Fruit fly (Drosophila melanogaster) whole organism, embryonic: ENCODE measurements around the gene fliI.
A peak's percentile ranks its signal among the peaks of the same experiment; 100 is the strongest.

ENCODE experiments used
- CG10431 ChIP-seq: fragments of 200-800 bp; sonication (Bioruptor generic); optimal IDR thresholded peaks from 3 replicates; lab custom pipeline; 2018; ENCODE audit warnings: missing biosample characterization, mild to moderate bottlenecking, missing genetic modification characterization
- CG11504 ChIP-seq: fragments of 200-800 bp; sonication (Bioruptor generic); optimal IDR thresholded peaks from 3 replicates; lab custom pipeline; 2019; ENCODE audit warnings: missing biosample characterization, mild to moderate bottlenecking, missing genetic modification characterization, moderate library complexity
- CG12104 ChIP-seq: fragments of 200-800 bp; sonication (Bioruptor generic); optimal IDR thresholded peaks from 3 replicates; lab custom pipeline; 2016; ENCODE audit warnings: missing biosample characterization, missing genetic modification characterization
- CG12236 ChIP-seq: fragments of 200-800 bp; sonication (Bioruptor generic); optimal IDR thresholded peaks from 2 replicates; lab custom pipeline; 2016; ENCODE audit warnings: missing biosample characterization, missing genetic modification characterization
- CG14667 ChIP-seq: fragments of 200-800 bp; sonication (Bioruptor generic); IDR thresholded peaks from 2 replicates; pipeline ENCODE4 v1.3.6; 2022; ENCODE audit warnings: missing biosample characterization, missing genetic modification characterization
- CG15011 ChIP-seq: fragments of 200-800 bp; sonication (Bioruptor generic); optimal IDR thresholded peaks from 3 replicates; lab custom pipeline; 2018; ENCODE audit warnings: missing biosample characterization, mild to moderate bottlenecking, missing genetic modification characterization
- CG15696 ChIP-seq: fragments of 200-800 bp; sonication (Bioruptor generic); optimal IDR thresholded peaks from 2 replicates; lab custom pipeline; 2019; ENCODE audit warnings: missing biosample characterization, mild to moderate bottlenecking, missing genetic modification characterization, moderate library complexity
- CG1602 ChIP-seq: fragments of 200-800 bp; sonication (Bioruptor generic); optimal IDR thresholded peaks from 3 replicates; lab custom pipeline; 2016; ENCODE audit warnings: missing biosample characterization, missing genetic modification characterization
- CG17328 ChIP-seq: fragments of 200-800 bp; sonication (Bioruptor generic); IDR thresholded peaks from 2 replicates; pipeline ENCODE4 v1.3.6; 2022; ENCODE audit warnings: missing biosample characterization, missing genetic modification characterization
- CG18476 ChIP-seq: fragments of 200-800 bp; sonication (Bioruptor generic); optimal IDR thresholded peaks from 2 replicates; lab custom pipeline; 2016; ENCODE audit warnings: missing biosample characterization, mild to moderate bottlenecking, missing genetic modification characterization
- CG18764 ChIP-seq: fragments of 200-800 bp; sonication (Bioruptor generic); optimal IDR thresholded peaks from 3 replicates; lab custom pipeline; 2016; ENCODE audit warnings: missing biosample characterization, missing genetic modification characterization
- CG2116 ChIP-seq: fragments of 200-800 bp; sonication (Bioruptor generic); optimal IDR thresholded peaks from 3 replicates; lab custom pipeline; 2018; ENCODE audit warnings: missing biosample characterization, mild to moderate bottlenecking, missing genetic modification characterization
- CG2129 ChIP-seq: fragments of 200-800 bp; sonication (Bioruptor generic); IDR thresholded peaks from 2 replicates; pipeline ENCODE4 v1.3.6; 2022; ENCODE audit warnings: missing biosample characterization, missing genetic modification characterization; ENCODE audit not compliant: partially characterized antibody
- CG30403 ChIP-seq: fragments of 200-800 bp; sonication (Bioruptor generic); optimal IDR thresholded peaks from 3 replicates; lab custom pipeline; 2016; ENCODE audit warnings: missing biosample characterization, missing genetic modification characterization
- CG3995 ChIP-seq: fragments of 200-800 bp; sonication (Bioruptor generic); optimal IDR thresholded peaks from 3 replicates; lab custom pipeline; 2016; ENCODE audit warnings: missing biosample characterization, missing genetic modification characterization
- CG6765 ChIP-seq: fragments of 200-800 bp; sonication (Bioruptor generic); optimal IDR thresholded peaks from 3 replicates; lab custom pipeline; 2017; ENCODE audit warnings: missing biosample characterization, mild to moderate bottlenecking, missing genetic modification characterization
- CG7372 ChIP-seq: fragments of 200-800 bp; sonication (Bioruptor generic); IDR thresholded peaks from 2 replicates; pipeline ENCODE4 v1.3.6; 2022; ENCODE audit warnings: missing biosample characterization, missing genetic modification characterization
- CG7839 ChIP-seq: fragments of 200-800 bp; sonication (Bioruptor generic); optimal IDR thresholded peaks from 3 replicates; lab custom pipeline; 2018; ENCODE audit warnings: missing biosample characterization, mild to moderate bottlenecking, missing genetic modification characterization, moderate library complexity
- CG9437 ChIP-seq: fragments of 200-800 bp; sonication (Bioruptor generic); optimal IDR thresholded peaks from 2 replicates; lab custom pipeline; 2018; ENCODE audit warnings: missing biosample characterization, mild to moderate bottlenecking, missing genetic modification characterization
- CG9609 ChIP-seq: fragments of 200-800 bp; sonication (Bioruptor generic); optimal IDR thresholded peaks from 3 replicates; lab custom pipeline; 2016; ENCODE audit warnings: missing biosample characterization, missing genetic modification characterization
- D ChIP-seq, 2 experiments: fragments of 200-800 bp in 1 of 2; fragments of >200 bp in 1 of 2; sonication (Bioruptor generic) in 1 of 2; optimal IDR thresholded peaks; 2 replicates in 1 of 2; 3 replicates in 1 of 2; lab custom pipeline; 2017; ENCODE audit warnings: mild to moderate bottlenecking in 1 of 2, missing biosample characterization in 1 of 2, missing genetic modification characterization in 1 of 2, missing genetic modification reagents in 1 of 2
- Deaf1 ChIP-seq: fragments of 200-800 bp; optimal IDR thresholded peaks from 3 replicates; lab custom pipeline; 2019; ENCODE audit warnings: missing biosample characterization, mild to moderate bottlenecking, missing genetic modification characterization, moderate library complexity
- Dek ChIP-seq: fragments of 200-800 bp; sonication (Bioruptor generic); optimal IDR thresholded peaks from 3 replicates; lab custom pipeline; 2019; ENCODE audit warnings: missing biosample characterization, mild to moderate bottlenecking, missing genetic modification characterization, moderate library complexity
- Dip3 ChIP-seq: fragments of 200-800 bp; sonication (Bioruptor generic); optimal IDR thresholded peaks from 3 replicates; lab custom pipeline; 2016; ENCODE audit warnings: missing biosample characterization, missing genetic modification characterization
- HLHmδ ChIP-seq: fragments of 200-800 bp; sonication (Bioruptor generic); optimal IDR thresholded peaks from 2 replicates; lab custom pipeline; 2018; ENCODE audit warnings: missing biosample characterization, mild to moderate bottlenecking, missing genetic modification characterization, moderate library complexity
- Oaz ChIP-seq: fragments of 200-800 bp; sonication (Bioruptor generic); IDR thresholded peaks from 2 replicates; pipeline ENCODE4 v1.3.6; 2022; ENCODE audit warnings: missing biosample characterization, missing genetic modification characterization
- Taf1 ChIP-seq: fragments of 200-800 bp; sonication (Bioruptor generic); IDR thresholded peaks from 2 replicates; pipeline ENCODE4 v1.3.6; 2022; ENCODE audit warnings: missing biosample characterization, missing genetic modification characterization
- Xrp1 ChIP-seq: fragments of 200-800 bp; sonication (Bioruptor generic); IDR thresholded peaks from 2 replicates; pipeline ENCODE4 v1.3.6; 2022; ENCODE audit warnings: missing biosample characterization, missing genetic modification characterization
- amos ChIP-seq: fragments of 200-800 bp; sonication (Bioruptor generic); IDR thresholded peaks from 2 replicates; pipeline ENCODE4 v1.3.6; 2022; ENCODE audit warnings: missing biosample characterization, missing genetic modification characterization; ENCODE audit not compliant: partially characterized antibody
- caup ChIP-seq: fragments of 200-800 bp; sonication (Bioruptor generic); optimal IDR thresholded peaks from 3 replicates; lab custom pipeline; 2017; ENCODE audit warnings: missing biosample characterization, mild to moderate bottlenecking, missing genetic modification characterization, moderate library complexity; ENCODE audit not compliant: severe bottlenecking
- corto ChIP-seq: fragments of 200-800 bp; sonication (Bioruptor generic); optimal IDR thresholded peaks from 2 replicates; lab custom pipeline; 2016; ENCODE audit warnings: missing biosample characterization, mild to moderate bottlenecking, missing genetic modification characterization, moderate library complexity
- crc ChIP-seq: fragments of 200-800 bp; sonication (Bioruptor generic); optimal IDR thresholded peaks from 2 replicates; lab custom pipeline; 2016; ENCODE audit warnings: missing biosample characterization, missing genetic modification characterization
- dmrt11E ChIP-seq: fragments of 200-800 bp; sonication (Bioruptor generic); optimal IDR thresholded peaks from 3 replicates; lab custom pipeline; 2018; ENCODE audit warnings: missing biosample characterization, mild to moderate bottlenecking, missing genetic modification characterization, moderate library complexity
- en ChIP-seq: fragments of 200-800 bp; sonication (Bioruptor generic); optimal IDR thresholded peaks from 2 replicates; lab custom pipeline; 2016; ENCODE audit warnings: missing biosample characterization, missing genetic modification characterization
- eve ChIP-seq, 2 experiments: fragments of >200 bp; optimal IDR thresholded peaks; 2 replicates each; lab custom pipeline; 2017; ENCODE audit warnings: missing biosample characterization in 2 of 2, missing genetic modification characterization in 2 of 2
- fd3F ChIP-seq: fragments of 200-800 bp; sonication (Bioruptor generic); optimal IDR thresholded peaks from 2 replicates; lab custom pipeline; 2018; ENCODE audit warnings: missing biosample characterization, mild to moderate bottlenecking, missing genetic modification characterization, moderate library complexity
- fu2 ChIP-seq: fragments of 200-800 bp; sonication (Bioruptor generic); optimal IDR thresholded peaks from 2 replicates; lab custom pipeline; 2016; ENCODE audit warnings: missing biosample characterization, missing genetic modification characterization
- grn ChIP-seq: fragments of 200-800 bp; sonication (Bioruptor generic); optimal IDR thresholded peaks from 3 replicates; lab custom pipeline; 2017; ENCODE audit warnings: missing biosample characterization, missing genetic modification characterization
- inv ChIP-seq: fragments of 200-800 bp; sonication (Bioruptor generic); IDR thresholded peaks from 2 replicates; pipeline ENCODE4 v1.3.6; 2022; ENCODE audit warnings: missing biosample characterization, missing genetic modification characterization; ENCODE audit not compliant: partially characterized antibody
- kni ChIP-seq: fragments of 200-800 bp; sonication (Bioruptor generic); optimal IDR thresholded peaks from 3 replicates; lab custom pipeline; 2017; ENCODE audit warnings: mild to moderate bottlenecking, missing biosample characterization, missing genetic modification reagents, missing genetic modification characterization
- lbe ChIP-seq: fragments of 200-800 bp; sonication (Bioruptor generic); optimal IDR thresholded peaks from 2 replicates; lab custom pipeline; 2016; ENCODE audit warnings: missing biosample characterization, mild to moderate bottlenecking, missing genetic modification characterization
- lmd ChIP-seq: fragments of 200-800 bp; sonication (Bioruptor generic); IDR thresholded peaks from 2 replicates; pipeline ENCODE4 v1.3.6; 2022; ENCODE audit warnings: missing biosample characterization, missing genetic modification characterization
- maf-S ChIP-seq: fragments of 200-800 bp; sonication (Bioruptor generic); optimal IDR thresholded peaks from 2 replicates; lab custom pipeline; 2016; ENCODE audit warnings: missing biosample characterization, missing genetic modification characterization
- repo ChIP-seq: fragments of 200-800 bp; sonication (Bioruptor generic); optimal IDR thresholded peaks from 2 replicates; lab custom pipeline; 2016; ENCODE audit warnings: missing biosample characterization, missing genetic modification characterization
- schlank ChIP-seq: fragments of 200-800 bp; sonication (Bioruptor generic); optimal IDR thresholded peaks from 2 replicates; lab custom pipeline; 2018; ENCODE audit warnings: missing biosample characterization, mild to moderate bottlenecking, missing genetic modification characterization
- sisA ChIP-seq: fragments of 200-800 bp; sonication (Bioruptor generic); IDR thresholded peaks from 2 replicates; pipeline ENCODE4 v1.3.6; 2022; ENCODE audit warnings: missing biosample characterization, missing genetic modification characterization
- slbo ChIP-seq: fragments of 200-800 bp; sonication (Bioruptor generic); IDR thresholded peaks from 2 replicates; pipeline ENCODE4 v1.3.6; 2022; ENCODE audit warnings: missing biosample characterization, missing genetic modification characterization
- unpg ChIP-seq: fragments of 200-800 bp; sonication (Bioruptor generic); optimal IDR thresholded peaks from 3 replicates; lab custom pipeline; 2018; ENCODE audit warnings: missing biosample characterization, mild to moderate bottlenecking, missing genetic modification characterization, moderate library complexity

fliI gene

DNA sequence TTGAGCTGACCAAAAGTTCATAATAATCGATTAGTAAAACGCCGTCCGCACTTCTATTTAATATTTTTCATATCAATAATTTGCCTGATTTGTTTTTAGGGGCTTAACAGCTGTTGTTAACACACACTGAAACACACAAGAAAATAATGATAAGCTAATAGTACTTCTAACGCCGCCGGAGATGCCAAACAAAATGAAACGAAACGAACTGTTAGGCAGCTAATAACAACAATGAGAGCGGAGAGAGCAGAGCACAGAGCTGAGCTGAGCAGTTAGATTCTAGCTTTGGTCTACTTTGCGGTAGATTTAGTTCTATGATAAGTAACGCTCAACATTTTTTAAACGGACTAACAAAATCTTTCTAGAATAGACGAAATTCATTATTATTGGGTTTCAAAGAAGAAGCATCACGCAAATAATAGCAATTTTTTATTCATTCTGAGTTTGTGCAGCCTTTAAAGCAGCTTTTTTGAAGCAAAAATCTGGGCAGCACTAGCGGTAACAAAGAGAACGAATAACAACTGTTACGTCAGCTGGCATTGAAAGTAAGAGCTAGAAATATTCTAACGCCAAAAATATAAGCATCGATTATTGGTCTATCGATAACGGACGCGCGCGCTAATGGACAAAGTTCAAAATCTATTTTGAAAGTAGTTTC is 32.9 kb upstream of the fliI start, which contains the start of gene Abca3 (continued):
- peak; percentile 41 for TF ChIP-seq CG10431
- TF ChIP-seq CG6765 (GFP tag; lab: Kevin White, UChicago) = peak; percentile 50
- TF ChIP-seq schlank (tag; lab: Kevin White, UChicago) = peak; percentile 42
- TF ChIP-seq crc = peak; percentile 56
- no peak for TF ChIP-seq inv (GFP tag; lab: Robert Waterston, UW)
- peak; percentile 63; the same call in 1 of the 2 replicates for TF ChIP-seq lmd (GFP tag; lab: Robert Waterston, UW)
- TF ChIP-seq unpg = peak; percentile 65
- peak; percentile 4 for TF ChIP-seq CG18764 (GFP tag; lab: Kevin White, UChicago)
- peak; percentile 43 for TF ChIP-seq CG9437 (GFP tag; lab: Kevin White, UChicago)
- TF ChIP-seq HLHmδ = no peak
- TF ChIP-seq fu2 (GFP tag; lab: Kevin White, UChicago) = peak; percentile 41
- peak; percentile 37 for TF ChIP-seq maf-S (GFP tag; lab: Kevin White, UChicago)
- TF ChIP-seq CG2116 (GFP tag; lab: Kevin White, UChicago) = peak; percentile 28
- peak; percentile 10 for TF ChIP-seq CG15011 (GFP tag; lab: Kevin White, UChicago)
- peak; percentile 47 for TF ChIP-seq CG15696
- peak; percentile 23 for TF ChIP-seq CG1602 (GFP tag; lab: Kevin White, UChicago)
- TF ChIP-seq CG30403 (GFP tag; lab: Kevin White, UChicago) = peak; percentile 66
- TF ChIP-seq D (optimal IDR thresholded peaks at IDR 0.05; lab: Kevin White, UChicago) = no peak
- peak; percentile 39 for TF ChIP-seq D (GFP tag; optimal IDR thresholded peaks at IDR 0.05; lab: Kevin White, UChicago)
- peak; percentile 26 for TF ChIP-seq en
- peak; percentile 43 for TF ChIP-seq dmrt11E (tag; lab: Kevin White, UChicago)
- TF ChIP-seq Dip3 (GFP tag; lab: Kevin White, UChicago) = peak; percentile 57
- TF ChIP-seq slbo (GFP tag; lab: Robert Waterston, UW) = peak; percentile 76
- TF ChIP-seq repo = peak; percentile 49
- no peak for TF ChIP-seq CG14667 (GFP tag; lab: Robert Waterston, UW)
- peak; percentile 33 for TF ChIP-seq CG12236 (GFP tag; lab: Kevin White, UChicago)
- no peak; the same call in 1 of the 2 replicates for TF ChIP-seq amos (GFP tag; lab: Robert Waterston, UW)
- no peak for TF ChIP-seq corto (GFP tag; lab: Kevin White, UChicago)
- peak; percentile 81 for TF ChIP-seq grn (GFP tag; lab: Kevin White, UChicago)
- TF ChIP-seq Xrp1 (GFP tag; lab: Robert Waterston, UW) = peak; percentile 72
- no peak for TF ChIP-seq Oaz (GFP tag; lab: Robert Waterston, UW)
- TF ChIP-seq CG7839 = peak; percentile 75
- 0 out of 2 replicates have a peak, but pooled peaks have one; percentile 19 for TF ChIP-seq Taf1
- TF ChIP-seq Deaf1 (tag; lab: Kevin White, UChicago) = peak; percentile 37
- TF ChIP-seq eve (GFP tag; optimal IDR thresholded peaks at IDR 0.05; lab: Kevin White, UChicago) = peak in 1 of 2 experiments; percentile 79
- peak; percentile 49 for TF ChIP-seq fd3F (GFP tag; lab: Kevin White, UChicago)
- TF ChIP-seq CG12104 (GFP tag; lab: Kevin White, UChicago) = no peak
- no peak for TF ChIP-seq CG2129 (GFP tag; lab: Robert Waterston, UW)
- peak; percentile 49 for TF ChIP-seq CG3995 (GFP tag; lab: Kevin White, UChicago)
- TF ChIP-seq lbe (GFP tag; lab: Kevin White, UChicago) = no peak
- peak; percentile 3 for TF ChIP-seq CG18476 (GFP tag; lab: Kevin White, UChicago)
- TF ChIP-seq CG17328 (GFP tag; lab: Robert Waterston, UW) = 0 out of 2 replicates have a peak, but pooled peaks have one; percentile 23
- TF ChIP-seq Dek (tag; lab: Kevin White, UChicago) = peak; percentile 57
- peak; percentile 62 for TF ChIP-seq CG9609 (GFP tag; lab: Kevin White, UChicago)
- peak; percentile 35; the same call in 1 of the 2 replicates for TF ChIP-seq sisA (GFP tag; lab: Robert Waterston, UW)
- peak; percentile 66 for TF ChIP-seq CG11504 (tag; lab: Kevin White, UChicago)
- TF ChIP-seq caup = peak; percentile 51
- TF ChIP-seq CG7372 (GFP tag; lab: Robert Waterston, UW) = peak; percentile 70
- TF ChIP-seq kni (GFP tag; lab: Kevin White, UChicago) = peak; percentile 91
